Worm (Caenorhabditis elegans) whole organism, L4/young adult: Measurements from ENCODE around the gene cnc-9.

Experiments
- W03F9.2 ChIP-seq: fragments of 150-350 bp; optimal IDR thresholded peaks from 2 replicates; lab custom pipeline; 2014; ENCODE audit warnings: missing biosample characterization, missing genetic modification characterization
- dao-5 ChIP-seq: sonication (generic microtip); optimal IDR thresholded peaks from 2 replicates; lab custom pipeline; 2016; ENCODE audit warnings: missing genotype, missing genetic modification characterization, moderate library complexity, missing compliant biosample characterization
- him-1 ChIP-seq: sonication (generic microtip); optimal IDR thresholded peaks from 2 replicates; lab custom pipeline; 2016; ENCODE audit warnings: missing genotype, missing genetic modification reagents, missing genetic modification characterization, missing compliant biosample characterization

DNA sequence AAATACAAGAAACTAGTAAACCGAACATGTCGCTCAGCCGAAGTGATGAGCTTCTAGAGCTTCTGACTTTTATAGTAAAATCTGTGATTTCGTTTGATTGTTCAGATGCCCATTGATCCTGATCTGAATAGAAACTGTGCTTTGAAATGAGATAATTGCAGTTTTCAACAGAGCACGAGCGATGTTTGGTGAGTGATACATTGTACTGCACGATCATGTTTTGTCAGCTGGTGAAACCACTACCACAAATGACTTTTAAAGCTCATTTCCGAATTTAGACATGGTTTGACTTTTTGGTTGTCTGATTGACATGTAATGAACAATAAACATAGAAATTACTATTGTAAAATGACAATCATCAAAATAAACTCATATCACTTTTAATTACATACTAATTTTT is 44.5 kb downstream of the cnc-9 start, which contains the start of gene tag-293:
- no peak for TF ChIP-seq him-1
- no peak for TF ChIP-seq W03F9.2 (tag; lab: Kevin White, UChicago)
- TF ChIP-seq dao-5 (tag; lab: Kevin White, UChicago): no peak
